Worm (Caenorhabditis elegans): ENCODE data around the gene aaim-1.

aaim-1 gene

ce11 chrX:6518537-6518936, 43.7 kb downstream of the aaim-1 start, which contains the start of gene ets-4 (continued):
- TF ChIP-seq spr-1 (tag; optimal IDR thresholded peaks at IDR 0.05) (no peak), ztf-11 (tag; optimal IDR thresholded peaks at IDR 0.05) (no peak), ZK546.5 (tag; optimal IDR thresholded peaks at IDR 0.05) (no peak), cey-2 (tag; optimal IDR thresholded peaks at IDR 0.05; ENCODE audit: borderline replicate concordance, insufficient read depth) (no peak), T20F7.1 (GFP tag; optimal IDR thresholded peaks at IDR 0.05) (peak; percentile 17), lin-38 (GFP tag; IDR thresholded peaks at IDR 0.05) (no peak), ces-1 (GFP tag; optimal IDR thresholded peaks at IDR 0.05) (no peak), ceh-28 (tag; optimal IDR thresholded peaks at IDR 0.05) (no peak), snpc-4 (tag; optimal IDR thresholded peaks at IDR 0.05) (no peak), ceh-20 (GFP tag; IDR thresholded peaks at IDR 0.05) (peak; percentile 73; the same call in 1 of the 2 replicates), fkh-10 (GFP tag; optimal IDR thresholded peaks at IDR 0.05) (no peak), dmd-6 (GFP tag; IDR thresholded peaks at IDR 0.05) (peak; percentile 92), skn-1 (tag; optimal IDR thresholded peaks at IDR 0.05) (no peak), mxl-3 (GFP tag; optimal IDR thresholded peaks at IDR 0.05) (peak; percentile 19), hlh-30 (tag; optimal IDR thresholded peaks at IDR 0.05; ENCODE audit: insufficient read depth) (peak; percentile 83), dpl-1 (GFP tag; optimal IDR thresholded peaks at IDR 0.05) (no peak), ctbp-1 (GFP tag; IDR thresholded peaks at IDR 0.05) (no peak), zag-1 (tag; optimal IDR thresholded peaks at IDR 0.05) (no peak), saeg-2 (GFP tag; IDR thresholded peaks at IDR 0.05) (0 out of 2 replicates have a peak, but pooled peaks have one; percentile 55), nhr-11 (tag; optimal IDR thresholded peaks at IDR 0.05) (no peak), ceh-82 (tag; optimal IDR thresholded peaks at IDR 0.05) (no peak), mep-1 (tag; optimal IDR thresholded peaks at IDR 0.05) (peak; percentile 33), zfp-2 (tag; optimal IDR thresholded peaks at IDR 0.05) (no peak), arid-1 (GFP tag; conservative IDR thresholded peaks at IDR 0.05) (no peak), lin-1 (GFP tag; IDR thresholded peaks at IDR 0.05) (0 out of 2 replicates have a peak, but pooled peaks have one; percentile 47), nhr-6 (tag; optimal IDR thresholded peaks at IDR 0.05) (peak; percentile 13), duxl-1 (tag; optimal IDR thresholded peaks at IDR 0.05; ENCODE audit: poor library complexity) (peak; percentile 2), ama-1 (optimal IDR thresholded peaks at IDR 0.05) (no peak), dve-1 (tag; optimal IDR thresholded peaks at IDR 0.05; ENCODE audit: insufficient read depth) (peak; percentile 86), T26A8.4 (GFP tag; IDR thresholded peaks at IDR 0.05) (0 out of 2 replicates have a peak, but pooled peaks have one; percentile 31), jun-1 (tag; optimal IDR thresholded peaks at IDR 0.05) (no peak), hlh-11 (tag; optimal IDR thresholded peaks at IDR 0.05) (peak; percentile 94), nhr-42 (GFP tag; IDR thresholded peaks at IDR 0.05) (no peak), fos-1 (tag; optimal IDR thresholded peaks at IDR 0.05) (no peak), nhr-111 (GFP tag; optimal IDR thresholded peaks at IDR 0.05) (no peak), Y105C5A.15 (GFP tag; IDR thresholded peaks at IDR 0.05) (no peak), set-16 (GFP tag; IDR thresholded peaks at IDR 0.05) (no peak), mdt-29 (GFP tag; IDR thresholded peaks at IDR 0.05) (peak; percentile 54; the same call in 1 of the 2 replicates), zip-2 (tag; optimal IDR thresholded peaks at IDR 0.05) (no peak), ceh-44 (GFP tag; IDR thresholded peaks at IDR 0.05) (no peak), lim-7 (GFP tag; IDR thresholded peaks at IDR 0.05) (no peak), R02D3.7 (tag; optimal IDR thresholded peaks at IDR 0.05) (no peak), ceh-32 (tag; optimal IDR thresholded peaks at IDR 0.05; ENCODE audit: poor library complexity) (no peak), rbr-2 (tag; optimal IDR thresholded peaks at IDR 0.05) (no peak), hmg-1.1 (GFP tag; IDR thresholded peaks at IDR 0.05) (no peak), ZK337.2 (GFP tag; IDR thresholded peaks at IDR 0.05) (no peak), F44E2.7 (GFP tag; IDR thresholded peaks at IDR 0.05) (no peak), F37D6.2 (tag; optimal IDR thresholded peaks at IDR 0.05) (no peak), lin-15B (tag; optimal IDR thresholded peaks at IDR 0.05) (no peak), attf-4 (tag; optimal IDR thresholded peaks at IDR 0.05) (no peak), nhr-102 (tag; optimal IDR thresholded peaks at IDR 0.05) (peak; percentile 86)

All from whole organism, L4 larva.